Worm (Caenorhabditis elegans): ENCODE measurements around the gene Y116A8C.23.
A peak's percentile ranks its signal among the peaks of the same experiment; 100 is the strongest.

The Y116A8C.23 gene

DNA sequence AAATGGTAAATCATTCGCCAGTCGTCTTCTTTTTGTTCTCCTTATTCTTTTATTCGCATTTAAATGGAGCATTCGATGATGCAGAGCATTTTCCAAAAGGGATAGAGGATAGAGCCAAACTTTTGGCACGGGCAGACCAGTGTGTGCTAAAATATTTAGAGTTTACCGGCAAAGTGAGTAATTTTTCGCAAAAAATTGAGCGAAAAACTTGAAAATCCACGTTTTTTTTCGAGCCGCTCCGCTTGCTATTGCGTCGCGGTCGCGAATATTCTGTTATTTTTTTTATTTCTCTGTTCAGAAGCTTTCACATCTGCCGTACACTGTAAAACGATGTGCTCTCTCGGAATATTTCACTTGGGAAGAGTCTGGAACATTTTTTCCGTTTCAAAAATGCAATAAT lies 35.5 kb downstream of the Y116A8C.23 start, which contains the start of gene Y116A8C.43:
Gene Y116A8C.43 (plus strand): TSS at position 3 of the 400 bp plus-strand sequence.
- TF ChIP-seq T22C8.4 (GFP tag; IDR thresholded peaks at IDR 0.05) (no peak), ztf-23 (GFP tag; IDR thresholded peaks at IDR 0.05) (no peak)

DNA sequence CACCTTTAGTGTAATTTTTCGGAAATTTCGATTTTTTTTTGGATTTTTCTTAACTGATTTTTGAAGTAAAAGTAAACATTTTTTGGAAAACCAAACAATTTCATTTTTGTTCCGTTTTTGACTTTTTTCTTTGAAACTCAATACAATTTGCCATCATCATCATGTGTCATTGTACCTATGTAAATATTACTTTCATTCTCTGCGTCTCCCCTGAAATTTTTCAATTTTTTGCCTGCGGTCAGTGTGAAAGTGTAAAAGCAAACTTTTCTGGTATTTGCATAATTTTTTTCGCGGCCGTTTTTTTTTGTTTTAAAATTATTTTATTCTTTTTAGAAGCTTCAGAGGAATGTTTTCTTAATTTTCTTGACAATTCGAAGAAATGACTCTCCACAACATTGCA lies 40.3 kb downstream of the Y116A8C.23 start, which contains the start of gene Y116A8C.29:
Gene Y116A8C.29 (plus strand): TSS at position 328 of the 400 bp plus-strand sequence.
- TF ChIP-seq klf-2 (GFP tag; conservative IDR thresholded peaks at IDR 0.05) (no peak), med-1 (GFP tag; optimal IDR thresholded peaks at IDR 0.05; ENCODE audit: insufficient read depth) (no peak), cog-1 (tag; optimal IDR thresholded peaks at IDR 0.05) (no peak)

- TF ChIP-seq klf-2 (GFP tag; conservative IDR thresholded peaks at IDR 0.05), result no peak
- no peak for TF ChIP-seq T22C8.4 (GFP tag; IDR thresholded peaks at IDR 0.05)
- no peak for TF ChIP-seq cog-1 (tag; optimal IDR thresholded peaks at IDR 0.05)
- TF ChIP-seq ztf-23 (GFP tag; IDR thresholded peaks at IDR 0.05), result no peak
- no peak for TF ChIP-seq flt-1 (GFP tag; IDR thresholded peaks at IDR 0.05)
Measured at ce11 chrIV:17096168-17096567, 42.8 kb downstream of the Y116A8C.23 start, which contains the start of gene Y116A8C.27. Y116A8C.27 (minus strand) TSS chrIV:17096268.

ce11 chrIV:17099113-17099512 lies 45.8 kb downstream of the Y116A8C.23 start:
- TF ChIP-seq ref-1 (GFP tag; conservative IDR thresholded peaks at IDR 0.05) (0 out of 2 replicates have a peak, but pooled peaks have one; percentile 23), T22C8.4 (GFP tag; IDR thresholded peaks at IDR 0.05) (no peak), ztf-29 (GFP tag; IDR thresholded peaks at IDR 0.05) (no peak), med-1 (GFP tag; optimal IDR thresholded peaks at IDR 0.05; ENCODE audit: insufficient read depth) (no peak), cog-1 (tag; optimal IDR thresholded peaks at IDR 0.05) (no peak), klf-2 (GFP tag; conservative IDR thresholded peaks at IDR 0.05) (0 out of 2 replicates have a peak, but pooled peaks have one; percentile 3), ztf-23 (GFP tag; IDR thresholded peaks at IDR 0.05) (no peak), tab-1 (GFP tag; IDR thresholded peaks at IDR 0.05) (no peak), flt-1 (GFP tag; IDR thresholded peaks at IDR 0.05) (no peak)

ce11 chrIV:17100148-17100547 lies 46.8 kb downstream of the Y116A8C.23 start, which contains the start of gene bca-2:
bca-2 (minus strand) TSS chrIV:17100248.
- no peak for TF ChIP-seq cog-1 (tag; optimal IDR thresholded peaks at IDR 0.05)
- TF ChIP-seq T22C8.4 (GFP tag; IDR thresholded peaks at IDR 0.05), result no peak
- no peak for TF ChIP-seq ztf-23 (GFP tag; IDR thresholded peaks at IDR 0.05)
- TF ChIP-seq ref-1 (GFP tag; conservative IDR thresholded peaks at IDR 0.05), result no peak
- TF ChIP-seq tab-1 (GFP tag; IDR thresholded peaks at IDR 0.05), result no peak
- TF ChIP-seq klf-2 (GFP tag; conservative IDR thresholded peaks at IDR 0.05), result no peak
- no peak for TF ChIP-seq flt-1 (GFP tag; IDR thresholded peaks at IDR 0.05)
- TF ChIP-seq med-1 (GFP tag; optimal IDR thresholded peaks at IDR 0.05; ENCODE audit: insufficient read depth), result no peak
- no peak for TF ChIP-seq ztf-29 (GFP tag; IDR thresholded peaks at IDR 0.05)

ce11 chrIV:17100628-17101338 lies 47.4 kb downstream of the Y116A8C.23 start:
- no peak for TF ChIP-seq tab-1 (GFP tag; IDR thresholded peaks at IDR 0.05)
- no peak for TF ChIP-seq cog-1 (tag; optimal IDR thresholded peaks at IDR 0.05)
- TF ChIP-seq T22C8.4 (GFP tag; IDR thresholded peaks at IDR 0.05), result no peak
- no peak for TF ChIP-seq med-1 (GFP tag; optimal IDR thresholded peaks at IDR 0.05; ENCODE audit: insufficient read depth)
- TF ChIP-seq ref-1 (GFP tag; conservative IDR thresholded peaks at IDR 0.05), result no peak
- TF ChIP-seq klf-2 (GFP tag; conservative IDR thresholded peaks at IDR 0.05), result no peak
- TF ChIP-seq ztf-29 (GFP tag; IDR thresholded peaks at IDR 0.05), result no peak
- no peak for TF ChIP-seq ztf-23 (GFP tag; IDR thresholded peaks at IDR 0.05)
- no peak for TF ChIP-seq flt-1 (GFP tag; IDR thresholded peaks at IDR 0.05)

DNA sequence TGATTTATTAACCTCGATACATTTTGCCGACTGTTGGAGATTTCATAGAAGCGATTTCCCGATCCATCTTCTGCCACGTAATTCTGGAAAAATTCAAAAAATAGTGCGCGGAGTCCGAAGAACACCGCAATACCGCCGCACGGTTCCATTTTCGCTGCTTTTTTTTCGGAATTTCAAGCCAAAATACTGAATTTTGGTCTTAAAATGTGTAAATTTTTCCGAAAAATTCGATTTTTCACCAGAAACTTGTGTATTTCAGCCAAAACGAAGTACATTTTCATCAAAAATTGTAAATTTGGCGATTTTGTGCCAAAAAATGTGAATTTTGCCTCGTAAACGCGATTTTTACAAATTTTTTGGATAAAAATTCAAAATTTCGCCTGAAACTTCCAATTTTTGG lies 49.8 kb downstream of the Y116A8C.23 start:
- no peak for TF ChIP-seq tab-1 (GFP tag; IDR thresholded peaks at IDR 0.05)

ce11 chrIV:17103615-17104014 lies 50.3 kb downstream of the Y116A8C.23 start, which contains the start of gene Y116A8C.30:
Y116A8C.30 (minus strand) TSS chrIV:17103715.
- TF ChIP-seq ztf-29 (GFP tag; IDR thresholded peaks at IDR 0.05), result no peak
- no peak for TF ChIP-seq flt-1 (GFP tag; IDR thresholded peaks at IDR 0.05)
- TF ChIP-seq tab-1 (GFP tag; IDR thresholded peaks at IDR 0.05), result no peak
- TF ChIP-seq klf-2 (GFP tag; conservative IDR thresholded peaks at IDR 0.05), result no peak
- no peak for TF ChIP-seq T22C8.4 (GFP tag; IDR thresholded peaks at IDR 0.05)
- TF ChIP-seq cog-1 (tag; optimal IDR thresholded peaks at IDR 0.05), result no peak
- TF ChIP-seq med-1 (GFP tag; optimal IDR thresholded peaks at IDR 0.05; ENCODE audit: insufficient read depth), result no peak
- no peak for TF ChIP-seq ref-1 (GFP tag; conservative IDR thresholded peaks at IDR 0.05)
- no peak for TF ChIP-seq ztf-23 (GFP tag; IDR thresholded peaks at IDR 0.05)

DNA sequence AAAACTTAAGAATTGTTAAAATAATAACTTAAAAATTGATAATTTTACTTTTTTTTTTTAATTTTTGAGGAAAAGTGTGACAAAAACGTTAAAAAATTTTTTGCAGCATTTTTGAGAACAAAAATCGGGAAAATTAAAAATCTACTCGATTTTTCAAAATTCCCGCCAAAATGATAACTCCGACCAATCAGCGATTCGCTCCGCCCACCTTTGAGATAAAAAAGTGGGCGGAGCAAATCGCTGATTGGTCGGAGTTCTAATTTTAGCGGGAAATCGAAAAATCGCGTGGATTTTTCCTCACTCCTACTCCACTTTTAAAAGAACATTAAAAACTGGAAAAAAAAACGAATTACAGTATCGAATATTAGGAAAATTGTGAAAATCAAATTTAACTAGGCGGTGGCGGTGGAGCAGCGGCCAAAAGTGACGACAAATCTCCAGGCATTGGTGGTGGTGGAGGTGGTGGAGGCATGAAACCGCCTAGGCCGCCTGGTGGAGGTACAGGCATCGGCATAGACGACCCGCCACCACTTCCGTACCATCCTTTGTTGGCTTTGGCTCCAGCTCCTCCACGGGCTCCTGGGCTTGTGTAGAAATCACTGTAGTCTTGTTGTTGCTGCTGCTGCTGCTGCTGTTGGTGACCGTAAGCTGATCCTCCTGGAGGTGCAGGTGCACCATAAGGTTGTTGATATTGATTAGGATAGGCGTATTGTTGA lies 51.0 kb downstream of the Y116A8C.23 start:
- TF ChIP-seq ref-1 (GFP tag; conservative IDR thresholded peaks at IDR 0.05), result no peak
- TF ChIP-seq med-1 (GFP tag; optimal IDR thresholded peaks at IDR 0.05; ENCODE audit: insufficient read depth), result no peak
- no peak for TF ChIP-seq klf-2 (GFP tag; conservative IDR thresholded peaks at IDR 0.05)
- no peak for TF ChIP-seq ztf-23 (GFP tag; IDR thresholded peaks at IDR 0.05)
- no peak for TF ChIP-seq tab-1 (GFP tag; IDR thresholded peaks at IDR 0.05)
- TF ChIP-seq cog-1 (tag; optimal IDR thresholded peaks at IDR 0.05), result no peak
- no peak for TF ChIP-seq flt-1 (GFP tag; IDR thresholded peaks at IDR 0.05)
- TF ChIP-seq T22C8.4 (GFP tag; IDR thresholded peaks at IDR 0.05), result no peak
- TF ChIP-seq ztf-29 (GFP tag; IDR thresholded peaks at IDR 0.05), result no peak
